2 fruit fly cellular contexts compared by ENCODE assay signal in genomic region chr2L:16442620-16443019, dm6.
A peak's percentile ranks its signal among the peaks of the same experiment; 100 is the strongest.
TF ChIP-seq lines count a peak whose summit lies in the region.

No protein-coding gene starts in this region.

- no peak for TF ChIP-seq CTCF in whole organism, embryonic (GFP tag; optimal IDR thresholded peaks at IDR 0.05; lab: Kevin White, UChicago)

TF ChIP-seq in whole organism, embryonic, 481 proteins besides CTCF, POLR2A, EP300 and RAD21:
- TF ChIP-seq CrebB (tag; optimal IDR thresholded peaks at IDR 0.05; lab: Kevin White, UChicago) (no peak), CG8281 (tag; optimal IDR thresholded peaks at IDR 0.05; lab: Kevin White, UChicago) (peak; percentile 90), CG32767 (GFP tag; IDR thresholded peaks at IDR 0.05; lab: Robert Waterston, UW) (no peak)
TF ChIP-seq in whole organism, embryonic: peak in this region for 1.

TF ChIP-seq in whole organism, prepupa, 60 proteins besides CTCF, POLR2A, EP300 and RAD21:
- TF ChIP-seq Hr4 (GFP tag; optimal IDR thresholded peaks at IDR 0.05; lab: Kevin White, UChicago) (no peak), svp (GFP tag; lab: Kevin White, UChicago) (peak; percentile 82)
TF ChIP-seq in whole organism, prepupa: peak in this region for 1.
